Worm (Caenorhabditis elegans) whole organism, L3 larva: ENCODE results near the gene pgm-2.

Experiments
- aly-2 ChIP-seq: fragments of 150-350 bp; optimal IDR thresholded peaks from 2 replicates; lab custom pipeline; 2014; ENCODE audit warnings: missing biosample characterization, missing genetic modification characterization
- ama-1 ChIP-seq: fragments of 150-350 bp; optimal IDR thresholded peaks from 2 replicates; lab custom pipeline; 2018
- hmg-11 ChIP-seq: sonication (generic microtip); optimal IDR thresholded peaks from 2 replicates; lab custom pipeline; 2016; ENCODE audit warnings: missing genetic modification characterization, missing compliant biosample characterization
- mdl-1 ChIP-seq: fragments of 150-350 bp; optimal IDR thresholded peaks from 2 replicates; lab custom pipeline; 2014; ENCODE audit warnings: missing biosample characterization, missing genetic modification characterization
- snpc-4 ChIP-seq: fragments of 150-350 bp; optimal IDR thresholded peaks from 2 replicates; lab custom pipeline; 2014; ENCODE audit warnings: missing biosample characterization, missing genetic modification characterization
- unc-62 ChIP-seq: fragments of 150-350 bp; sonication (generic microtip); optimal IDR thresholded peaks from 4 replicates; lab custom pipeline; 2014; ENCODE audit warnings: missing biosample characterization, missing genetic modification reagents, missing genetic modification characterization

DNA sequence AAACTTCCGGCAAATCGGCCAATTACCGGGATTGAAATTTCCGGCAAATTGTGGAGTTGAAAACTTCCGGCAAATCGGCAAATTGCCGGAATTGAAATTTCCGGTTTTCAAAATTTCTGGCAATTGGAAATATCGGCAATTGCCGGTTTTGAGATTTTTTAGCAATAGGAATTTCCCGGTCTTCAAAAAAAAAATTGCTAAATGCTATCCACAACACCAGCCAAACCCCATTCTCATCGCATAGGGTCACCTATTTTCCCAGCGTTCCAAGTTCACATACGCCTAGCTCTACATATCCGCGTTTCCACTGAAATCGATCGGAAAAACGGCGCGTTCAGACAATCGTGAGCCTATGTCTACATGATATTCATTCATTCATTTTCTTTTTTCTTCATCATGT, 13.8 kb upstream of the pgm-2 start, which contains the start of gene F56A8.8:
- no peak for TF ChIP-seq unc-62 (GFP tag; lab: Kevin White, UChicago)
- no peak for TF ChIP-seq mdl-1
- no peak for TF ChIP-seq snpc-4 (tag; lab: Kevin White, UChicago)
- TF ChIP-seq aly-2 (tag; lab: Kevin White, UChicago): no peak
- TF ChIP-seq ama-1: no peak
- TF ChIP-seq hmg-11 (tag; lab: Kevin White, UChicago): no peak
